Fruit fly (Drosophila melanogaster): ENCODE results near the gene MED20.

MED20 gene

dm6 chr2L:8029160-8029852, 43.3 kb downstream of the MED20 start, which contains the start of gene baf (continued):
- TF ChIP-seq Dp (GFP tag; optimal IDR thresholded peaks at IDR 0.05), result peak; percentile 62
- no peak for TF ChIP-seq Atf-2 (GFP tag; optimal IDR thresholded peaks at IDR 0.05)
- peak; percentile 29 for TF ChIP-seq BEAF-32 (GFP tag; optimal IDR thresholded peaks at IDR 0.05)
- no peak for TF ChIP-seq CG14014 (GFP tag; IDR thresholded peaks at IDR 0.05)
- TF ChIP-seq CG11247 (GFP tag; IDR thresholded peaks at IDR 0.05), result no peak
- TF ChIP-seq sc (optimal IDR thresholded peaks at IDR 0.05), result no peak
- TF ChIP-seq sc (GFP tag; optimal IDR thresholded peaks at IDR 0.05), result no peak
- TF ChIP-seq CG1792 (GFP tag; optimal IDR thresholded peaks at IDR 0.05), result no peak
- TF ChIP-seq rib (GFP tag; IDR thresholded peaks at IDR 0.05), result peak; percentile 52; the same call in 1 of the 2 replicates
- TF ChIP-seq D (optimal IDR thresholded peaks at IDR 0.05), result peak; percentile 42
- TF ChIP-seq D (GFP tag; optimal IDR thresholded peaks at IDR 0.05), result no peak
- TF ChIP-seq CG2202 (tag; optimal IDR thresholded peaks at IDR 0.05), result no peak
- TF ChIP-seq MBD-R2 (GFP tag; IDR thresholded peaks at IDR 0.05), result peak; percentile 41
- TF ChIP-seq kay (GFP tag; optimal IDR thresholded peaks at IDR 0.05), result peak; percentile 84
- no peak for TF ChIP-seq CG11085 (GFP tag; IDR thresholded peaks at IDR 0.05)
- no peak for TF ChIP-seq CG4328 (GFP tag; optimal IDR thresholded peaks at IDR 0.05)
- no peak for TF ChIP-seq slbo (GFP tag; IDR thresholded peaks at IDR 0.05)
- no peak for TF ChIP-seq CG11398 (GFP tag; optimal IDR thresholded peaks at IDR 0.05)
- no peak for TF ChIP-seq Bteb2 (GFP tag; optimal IDR thresholded peaks at IDR 0.05)
- no peak for TF ChIP-seq Sox100B (GFP tag; optimal IDR thresholded peaks at IDR 0.05)
- TF ChIP-seq CHES-1-like (GFP tag; optimal IDR thresholded peaks at IDR 0.05), result no peak
- TF ChIP-seq Sry-β (GFP tag; optimal IDR thresholded peaks at IDR 0.05), result no peak
- TF ChIP-seq CG2712 (tag; optimal IDR thresholded peaks at IDR 0.05), result no peak
- peak; percentile 89 for TF ChIP-seq Xbp1 (GFP tag; optimal IDR thresholded peaks at IDR 0.05)
- TF ChIP-seq CG10147 (GFP tag; optimal IDR thresholded peaks at IDR 0.05), result no peak
- no peak for TF ChIP-seq en (GFP tag; optimal IDR thresholded peaks at IDR 0.05)
- no peak for TF ChIP-seq H15 (GFP tag; IDR thresholded peaks at IDR 0.05)
- TF ChIP-seq bab2 (GFP tag; optimal IDR thresholded peaks at IDR 0.05), result no peak
- no peak for TF ChIP-seq Hand (GFP tag; optimal IDR thresholded peaks at IDR 0.05)
- TF ChIP-seq kah (GFP tag; optimal IDR thresholded peaks at IDR 0.05), result no peak
- no peak for TF ChIP-seq TFAM (GFP tag; optimal IDR thresholded peaks at IDR 0.05)
- TF ChIP-seq disco-r (GFP tag; optimal IDR thresholded peaks at IDR 0.05), result no peak
- TF ChIP-seq CG9817 (tag; optimal IDR thresholded peaks at IDR 0.05), result no peak
- TF ChIP-seq Bgb (GFP tag; IDR thresholded peaks at IDR 0.05; ENCODE audit: partially characterized antibody), result peak; percentile 63
- peak; percentile 30 for TF ChIP-seq CG12659 (GFP tag; optimal IDR thresholded peaks at IDR 0.05)
- TF ChIP-seq CG31365 (tag; optimal IDR thresholded peaks at IDR 0.05), result no peak
- TF ChIP-seq CG18599 (GFP tag; optimal IDR thresholded peaks at IDR 0.05), result no peak
- peak; percentile 54; the same call in 2 of the 3 replicates for TF ChIP-seq knrl (GFP tag; IDR thresholded peaks at IDR 0.05; ENCODE audit: partially characterized antibody)
- TF ChIP-seq CG10321 (GFP tag; IDR thresholded peaks at IDR 0.05), result no peak
- TF ChIP-seq CG12155 (GFP tag; optimal IDR thresholded peaks at IDR 0.05), result no peak
- peak; percentile 9 for TF ChIP-seq CoRest (tag; optimal IDR thresholded peaks at IDR 0.05)
- peak; percentile 71 for TF ChIP-seq MESR4 (GFP tag; optimal IDR thresholded peaks at IDR 0.05)
- TF ChIP-seq Hmr (GFP tag; optimal IDR thresholded peaks at IDR 0.05), result no peak
- TF ChIP-seq CG1233 (GFP tag; optimal IDR thresholded peaks at IDR 0.05), result no peak
- no peak for TF ChIP-seq Hr39 (optimal IDR thresholded peaks at IDR 0.05)
- peak; percentile 36 for TF ChIP-seq stwl (tag; optimal IDR thresholded peaks at IDR 0.05)
- no peak for TF ChIP-seq CG10209 (GFP tag; optimal IDR thresholded peaks at IDR 0.05)
- no peak for TF ChIP-seq sima (GFP tag; optimal IDR thresholded peaks at IDR 0.05)
- TF ChIP-seq sd (tag; optimal IDR thresholded peaks at IDR 0.05), result peak; percentile 81
- TF ChIP-seq Dref (GFP tag; IDR thresholded peaks at IDR 0.05), result no peak
- TF ChIP-seq Dll (GFP tag; IDR thresholded peaks at IDR 0.05; ENCODE audit: partially characterized antibody), result no peak

Data from whole organism, embryonic.